Worm (Caenorhabditis elegans) whole organism, mixed stage, embryonic: ENCODE results near the gene clec-265.

Experiments used
- M03D4.4 ChIP-seq: sonication (generic microtip); optimal IDR thresholded peaks from 2 replicates; lab custom pipeline; 2017; ENCODE audit warnings: mild to moderate bottlenecking, missing genetic modification characterization, missing compliant biosample characterization
- bed-3 ChIP-seq: fragments of 200-800 bp; sonication (Bioruptor generic); optimal IDR thresholded peaks from 3 replicates; lab custom pipeline; 2018; ENCODE audit warnings: mild to moderate bottlenecking, missing genetic modification characterization, moderate library complexity, missing compliant biosample characterization
- blmp-1 ChIP-seq: fragments of 150-350 bp; optimal IDR thresholded peaks from 2 replicates; lab custom pipeline; 2014; ENCODE audit warnings: missing biosample characterization, missing genetic modification characterization
- ceh-39 ChIP-seq: fragments of 150-350 bp; optimal IDR thresholded peaks from 2 replicates; lab custom pipeline; 2014; ENCODE audit warnings: missing biosample characterization, missing genetic modification characterization
- ceh-43 ChIP-seq: fragments of 200-800 bp; sonication (Bioruptor generic); optimal IDR thresholded peaks from 2 replicates; lab custom pipeline; 2018; ENCODE audit warnings: mild to moderate bottlenecking, missing genetic modification characterization, moderate library complexity, missing compliant biosample characterization
- ceh-83 ChIP-seq: fragments of 200-800 bp; sonication (Bioruptor generic); optimal IDR thresholded peaks from 2 replicates; lab custom pipeline; 2018; ENCODE audit warnings: mild to moderate bottlenecking, missing genetic modification characterization, missing compliant biosample characterization
- ces-1 ChIP-seq: fragments of 150-350 bp; optimal IDR thresholded peaks from 2 replicates; lab custom pipeline; 2014; ENCODE audit warnings: missing biosample characterization, missing genetic modification reagents, missing genetic modification characterization
- cnd-1 ChIP-seq: fragments of 200-800 bp; sonication (Bioruptor generic); optimal IDR thresholded peaks from 2 replicates; lab custom pipeline; 2018; ENCODE audit warnings: mild to moderate bottlenecking, missing genetic modification characterization, missing compliant biosample characterization
- elt-3 ChIP-seq: fragments of 150-350 bp; optimal IDR thresholded peaks from 2 replicates; lab custom pipeline; 2014; ENCODE audit warnings: missing biosample characterization, missing genetic modification characterization
- flh-1 ChIP-seq: fragments of 200-800 bp; sonication (Bioruptor generic); optimal IDR thresholded peaks from 2 replicates; lab custom pipeline; 2018; ENCODE audit warnings: mild to moderate bottlenecking, missing genetic modification characterization, moderate library complexity, missing compliant biosample characterization
- ham-2 ChIP-seq: fragments of 200-800 bp; sonication (Bioruptor generic); optimal IDR thresholded peaks from 2 replicates; lab custom pipeline; 2018; ENCODE audit warnings: mild to moderate bottlenecking, missing genetic modification characterization, missing compliant biosample characterization
- lin-13 ChIP-seq: fragments of 150-350 bp; optimal IDR thresholded peaks from 2 replicates; lab custom pipeline; 2014; ENCODE audit warnings: missing biosample characterization, missing genetic modification characterization
- lin-32 ChIP-seq: fragments of 200-800 bp; sonication (Bioruptor generic); optimal IDR thresholded peaks from 2 replicates; lab custom pipeline; 2018; ENCODE audit warnings: mild to moderate bottlenecking, missing genetic modification characterization, missing compliant biosample characterization
- mab-5 ChIP-seq: fragments of 150-350 bp; optimal IDR thresholded peaks from 2 replicates; lab custom pipeline; 2014; ENCODE audit warnings: missing biosample characterization, missing genetic modification characterization
- mep-1 ChIP-seq: fragments of 150-350 bp; optimal IDR thresholded peaks from 2 replicates; lab custom pipeline; 2017; ENCODE audit warnings: missing biosample characterization, missing genetic modification reagents, missing genetic modification characterization, inconsistent platforms
- mls-2 ChIP-seq: sonication (generic microtip); optimal IDR thresholded peaks from 2 replicates; lab custom pipeline; 2016; ENCODE audit warnings: mild to moderate bottlenecking, missing genetic modification characterization, moderate library complexity, missing compliant biosample characterization
- nhr-12 ChIP-seq: fragments of 150-350 bp; optimal IDR thresholded peaks from 2 replicates; lab custom pipeline; 2014; ENCODE audit warnings: missing biosample characterization, missing genetic modification characterization
- nhr-2 ChIP-seq: fragments of 150-350 bp; optimal IDR thresholded peaks from 2 replicates; lab custom pipeline; 2014; ENCODE audit warnings: missing biosample characterization, missing genetic modification characterization
- nhr-237 ChIP-seq: fragments of 150-350 bp; optimal IDR thresholded peaks from 2 replicates; lab custom pipeline; 2014; ENCODE audit warnings: missing biosample characterization, missing genetic modification characterization
- nhr-28 ChIP-seq: fragments of 150-350 bp; optimal IDR thresholded peaks from 2 replicates; lab custom pipeline; 2014; ENCODE audit warnings: missing biosample characterization, missing genetic modification characterization
- nhr-76 ChIP-seq: sonication (generic microtip); optimal IDR thresholded peaks from 2 replicates; lab custom pipeline; 2017; ENCODE audit warnings: missing biosample characterization, missing genetic modification characterization
- sem-2 ChIP-seq: fragments of 200-800 bp; sonication (Bioruptor generic); optimal IDR thresholded peaks from 2 replicates; lab custom pipeline; 2018; ENCODE audit warnings: mild to moderate bottlenecking, missing genetic modification characterization, missing compliant biosample characterization
- sptf-1 ChIP-seq: sonication (generic microtip); optimal IDR thresholded peaks from 2 replicates; lab custom pipeline; 2017; ENCODE audit warnings: mild to moderate bottlenecking, missing genetic modification characterization, moderate library complexity, missing compliant biosample characterization
- tbx-8 ChIP-seq: fragments of 200-800 bp; sonication (Bioruptor generic); optimal IDR thresholded peaks from 2 replicates; lab custom pipeline; 2018; ENCODE audit warnings: mild to moderate bottlenecking, missing genetic modification characterization, moderate library complexity, missing compliant biosample characterization
- unc-39 ChIP-seq: fragments of 150-350 bp; optimal IDR thresholded peaks from 2 replicates; lab custom pipeline; 2014; ENCODE audit warnings: missing biosample characterization, missing genetic modification characterization
- unc-62 ChIP-seq: fragments of 150-350 bp; optimal IDR thresholded peaks from 2 replicates; lab custom pipeline; 2014; ENCODE audit warnings: missing biosample characterization, missing genetic modification reagents, missing genetic modification characterization
- zip-8 ChIP-seq: fragments of 150-350 bp; optimal IDR thresholded peaks from 2 replicates; lab custom pipeline; 2014; ENCODE audit warnings: missing biosample characterization, missing genetic modification characterization
- ztf-11 ChIP-seq: fragments of 150-350 bp; optimal IDR thresholded peaks from 2 replicates; lab custom pipeline; 2014; ENCODE audit warnings: missing biosample characterization, missing genetic modification characterization

Gene clec-265

DNA sequence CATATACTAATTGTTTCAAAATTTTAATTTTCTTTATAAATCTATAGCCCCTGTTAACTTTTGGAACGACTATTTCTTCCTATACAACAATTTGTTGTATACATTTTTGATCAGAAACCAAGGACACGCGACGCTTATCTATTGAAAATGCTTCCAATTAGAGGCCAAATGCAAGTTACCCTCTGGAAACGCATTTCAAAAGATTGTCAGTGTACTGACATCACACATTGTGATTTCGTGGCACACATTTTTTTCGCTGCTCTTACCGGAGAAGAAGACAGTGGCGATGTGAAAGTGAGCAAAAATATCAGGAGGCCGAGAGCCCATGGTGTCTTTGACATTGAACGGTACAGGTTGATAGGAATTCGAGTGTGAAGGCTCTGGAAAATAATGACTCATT, 13.9 kb downstream of the clec-265 start, which contains the start of gene cnnm-3:
Gene cnnm-3, minus strand, starts transcription at position 382 of the 400 bp plus-strand sequence.
- TF ChIP-seq ceh-39 (tag; lab: Kevin White, UChicago) (no peak), tbx-8 (GFP tag; lab: Kevin White, UChicago) (no peak), nhr-76 (no peak)
- TF ChIP-seq, all 35 proteins: peak for 0

DNA sequence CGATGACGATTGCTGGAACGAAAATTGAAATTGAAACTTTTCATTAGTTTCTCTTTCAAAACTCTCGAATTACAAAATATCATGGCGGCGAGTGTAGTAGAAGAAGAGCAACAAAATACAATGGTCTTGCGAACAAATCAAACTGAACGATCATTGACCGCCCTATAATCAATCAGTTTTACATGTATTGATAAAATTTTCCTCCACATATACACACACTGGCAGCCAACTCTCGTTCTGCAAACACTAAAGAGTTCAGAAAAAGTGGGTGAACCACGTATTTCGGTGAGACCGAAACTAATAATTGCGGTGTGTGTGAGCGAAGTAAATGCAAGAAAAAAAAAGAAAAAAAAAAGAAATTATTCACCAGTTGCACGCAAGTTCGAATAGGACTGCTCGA, 15.6 kb downstream of the clec-265 start:
- TF ChIP-seq bed-3 (GFP tag; lab: Kevin White, UChicago), result no peak
- no peak for TF ChIP-seq unc-62
- TF ChIP-seq zip-8 (tag; lab: Kevin White, UChicago), result no peak
- TF ChIP-seq nhr-2 (tag; lab: Kevin White, UChicago), result no peak
- no peak for TF ChIP-seq cnd-1 (tag; lab: Kevin White, UChicago)
- TF ChIP-seq mep-1 (tag; lab: Kevin White, UChicago), result no peak
- no peak for TF ChIP-seq tbx-8 (GFP tag; lab: Kevin White, UChicago)
- TF ChIP-seq lin-13 (tag; lab: Kevin White, UChicago), result no peak
- no peak for TF ChIP-seq lin-32
- TF ChIP-seq ztf-11, result no peak
- TF ChIP-seq blmp-1 (tag; lab: Kevin White, UChicago), result no peak
- no peak for TF ChIP-seq ham-2

DNA sequence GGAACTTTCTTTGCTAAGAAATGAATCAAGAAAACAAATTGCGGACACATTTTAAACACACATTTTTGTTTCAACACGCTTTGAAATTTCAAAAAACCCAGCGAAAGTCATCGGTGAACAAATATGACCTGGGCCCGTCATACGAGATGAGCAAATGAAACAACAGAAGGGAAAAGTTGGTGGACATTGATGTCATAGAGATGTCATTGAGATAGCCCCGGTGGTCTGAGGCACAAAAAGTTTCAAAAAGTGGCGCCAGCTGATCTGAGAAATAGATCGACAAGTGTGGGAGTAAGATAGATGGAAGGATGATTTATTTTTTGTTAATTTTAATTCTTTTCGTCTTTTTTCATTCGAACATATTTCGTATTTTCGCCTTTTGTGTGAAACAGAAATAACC, 17.1 kb downstream of the clec-265 start:
- TF ChIP-seq elt-3 (tag; lab: Kevin White, UChicago) (no peak), blmp-1 (tag; lab: Kevin White, UChicago) (no peak), ztf-11 (no peak), ces-1 (no peak), mls-2 (tag; lab: Kevin White, UChicago) (no peak), flh-1 (GFP tag; lab: Kevin White, UChicago) (no peak)

DNA sequence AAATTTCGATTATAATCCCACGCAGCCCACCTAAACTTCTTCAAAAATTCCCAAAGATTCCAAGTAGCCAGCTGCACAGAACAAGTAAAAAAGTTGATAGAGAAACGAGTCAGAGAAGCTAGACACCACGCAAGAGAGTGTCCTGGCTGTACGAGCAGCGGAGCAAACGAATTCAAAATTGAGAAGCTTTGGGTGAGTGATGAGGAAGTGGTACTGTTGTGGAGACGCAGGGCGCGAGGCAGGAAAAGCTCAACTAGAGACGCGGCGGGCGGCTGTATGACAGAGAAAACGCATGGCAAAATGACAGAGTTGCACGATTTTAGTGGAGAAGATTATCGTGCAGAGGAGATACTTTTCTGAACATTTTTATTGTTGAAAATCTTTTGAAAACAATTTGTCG, 17.6 kb downstream of the clec-265 start:
- peak; percentile 85 for TF ChIP-seq ces-1
- TF ChIP-seq unc-62, result peak; percentile 36
- no peak for TF ChIP-seq ztf-11

DNA sequence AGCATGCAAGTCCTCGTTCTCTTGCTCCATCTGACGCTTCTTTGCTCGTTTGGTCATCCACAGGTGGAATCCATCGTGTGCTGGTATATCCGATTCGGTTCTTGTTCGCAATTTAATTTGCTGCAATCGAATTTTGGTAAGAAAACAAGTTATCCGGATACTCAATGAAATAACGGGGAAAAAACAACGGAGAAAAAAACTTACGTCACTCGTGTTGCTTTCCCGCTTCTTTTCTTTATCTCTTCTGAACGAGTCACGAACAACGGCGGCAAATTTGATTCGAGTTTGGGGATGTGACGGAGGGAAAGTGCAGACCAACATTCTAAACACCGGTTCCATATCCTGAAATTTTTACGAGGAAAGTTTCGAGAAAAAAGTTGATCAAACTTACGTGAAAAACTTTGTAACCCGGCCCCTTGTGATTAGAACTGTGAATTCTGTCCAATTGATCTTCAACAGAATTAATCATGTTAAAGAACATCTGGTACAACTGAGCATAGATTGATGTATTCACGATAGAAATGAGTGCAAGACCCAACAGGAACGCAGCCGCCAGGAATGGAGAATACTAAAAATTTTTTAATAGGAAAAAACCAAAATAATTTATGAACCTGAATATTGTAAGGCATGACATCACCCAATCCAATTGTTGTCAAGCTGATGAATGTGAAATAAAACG, 19.9 kb downstream of the clec-265 start:
- TF ChIP-seq sptf-1 (tag; lab: Kevin White, UChicago) (no peak), bed-3 (GFP tag; lab: Kevin White, UChicago) (no peak), ces-1 (peak; percentile 26), nhr-12 (tag; lab: Kevin White, UChicago) (no peak)

DNA sequence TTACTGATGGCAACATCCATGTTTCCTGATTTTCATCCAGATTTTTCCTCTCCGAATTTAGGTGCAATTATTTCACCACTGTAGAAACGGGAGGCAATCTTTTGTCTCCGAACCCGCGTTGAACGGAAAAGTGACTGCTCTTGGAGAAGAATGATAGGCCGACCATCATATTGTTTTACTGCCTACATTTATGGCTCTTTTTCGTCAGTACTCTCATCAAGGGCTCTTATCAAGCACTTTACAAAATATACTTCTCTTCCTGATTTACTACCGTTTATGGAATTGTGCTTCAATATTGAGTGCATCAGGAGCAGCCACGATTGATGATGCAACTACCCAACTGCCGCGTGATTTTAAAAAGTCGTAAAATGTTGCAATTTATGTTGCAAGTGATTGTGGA, 22.8 kb downstream of the clec-265 start:
- no peak for TF ChIP-seq nhr-237 (tag; lab: Kevin White, UChicago)
- TF ChIP-seq ceh-83 (GFP tag; lab: Kevin White, UChicago), result no peak
- TF ChIP-seq sptf-1 (tag; lab: Kevin White, UChicago), result no peak
- no peak for TF ChIP-seq zip-8 (tag; lab: Kevin White, UChicago)
- no peak for TF ChIP-seq cnd-1 (tag; lab: Kevin White, UChicago)
- TF ChIP-seq ceh-39 (tag; lab: Kevin White, UChicago), result no peak
- TF ChIP-seq lin-32, result no peak
- no peak for TF ChIP-seq mab-5 (tag; lab: Kevin White, UChicago)
- TF ChIP-seq nhr-28 (tag; lab: Kevin White, UChicago), result no peak
- no peak for TF ChIP-seq ham-2
- no peak for TF ChIP-seq ztf-11
- TF ChIP-seq elt-3 (tag; lab: Kevin White, UChicago), result no peak
- TF ChIP-seq ceh-43 (GFP tag; lab: Kevin White, UChicago), result no peak
- no peak for TF ChIP-seq mls-2 (tag; lab: Kevin White, UChicago)
- TF ChIP-seq mep-1 (tag; lab: Kevin White, UChicago), result no peak
- TF ChIP-seq M03D4.4, result no peak
- TF ChIP-seq unc-62, result no peak
- TF ChIP-seq unc-39 (tag; lab: Kevin White, UChicago), result no peak
- TF ChIP-seq flh-1 (GFP tag; lab: Kevin White, UChicago), result no peak
- no peak for TF ChIP-seq blmp-1 (tag; lab: Kevin White, UChicago)

DNA sequence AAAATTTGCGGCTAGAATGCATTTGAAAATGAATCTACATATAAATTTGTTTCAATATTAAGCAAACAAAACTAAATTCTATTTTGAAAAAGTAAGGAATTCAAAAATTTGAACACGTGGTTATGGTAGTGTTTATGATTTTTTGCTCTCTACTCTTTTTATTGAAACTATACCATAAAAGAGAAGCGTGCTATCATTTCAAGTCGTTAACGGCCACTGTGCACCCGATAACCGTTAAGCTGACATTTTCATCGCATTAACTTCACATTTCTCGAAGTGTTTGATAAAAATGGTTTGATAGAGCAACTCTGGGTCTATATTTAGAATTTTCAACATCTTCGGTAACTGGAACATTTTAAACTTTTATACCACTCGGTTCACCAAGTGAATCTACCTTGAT, 23.2 kb downstream of the clec-265 start, which contains the start of gene twk-26:
Gene twk-26, minus strand, starts transcription at position 23 of the 400 bp plus-strand sequence.
- no peak for TF ChIP-seq sem-2 (GFP tag; lab: Kevin White, UChicago)
